Worm (Caenorhabditis elegans) whole organism, young adult: Measurements from ENCODE around the gene ttr-42.
A peak's percentile ranks its signal among the peaks of the same experiment; 100 is the strongest.

Experiments
- F22D6.2 ChIP-seq: sonication (generic microtip); optimal IDR thresholded peaks from 2 replicates; lab custom pipeline; 2016; ENCODE audit warnings: mild to moderate bottlenecking, missing genetic modification characterization, missing compliant biosample characterization
- F23B12.7 ChIP-seq: sonication (generic microtip); optimal IDR thresholded peaks from 2 replicates; lab custom pipeline; 2017; ENCODE audit warnings: missing genetic modification characterization, mild to moderate bottlenecking, missing compliant biosample characterization, antibody characterized with exemption, moderate library complexity; ENCODE audit not compliant: insufficient read depth
- F37B4.10 ChIP-seq: fragments of 200-800 bp; sonication (Bioruptor generic); IDR thresholded peaks from 2 replicates; pipeline ENCODE4 v1.3.6; 2022; ENCODE audit warnings: missing genetic modification characterization, missing compliant biosample characterization
- F39B2.1 ChIP-seq: fragments of 200-800 bp; sonication (Bioruptor generic); IDR thresholded peaks from 2 replicates; pipeline ENCODE4 v1.3.6; 2022; ENCODE audit warnings: missing genetic modification reagents, missing genetic modification characterization, missing compliant biosample characterization
- F49E8.2 ChIP-seq: sonication (generic microtip); optimal IDR thresholded peaks from 3 replicates; lab custom pipeline; 2017; ENCODE audit warnings: missing genetic modification characterization, mild to moderate bottlenecking, missing compliant biosample characterization, antibody characterized with exemption, moderate library complexity; ENCODE audit not compliant: insufficient read depth
- F52B5.7 ChIP-seq: sonication (generic microtip); optimal IDR thresholded peaks from 2 replicates; lab custom pipeline; 2016; ENCODE audit warnings: mild to moderate bottlenecking, missing genetic modification characterization, missing compliant biosample characterization
- F55B11.4 ChIP-seq: sonication (generic microtip); optimal IDR thresholded peaks from 2 replicates; lab custom pipeline; 2016; ENCODE audit warnings: missing compliant biosample characterization, missing genetic modification characterization, borderline replicate concordance; ENCODE audit not compliant: insufficient read depth
- F57C9.4 ChIP-seq: sonication (generic microtip); optimal IDR thresholded peaks from 2 replicates; lab custom pipeline; 2017; ENCODE audit warnings: mild to moderate bottlenecking, missing genetic modification characterization, missing compliant biosample characterization
- K12H6.12 ChIP-seq: fragments of 200-800 bp; sonication (Bioruptor generic); optimal IDR thresholded peaks from 2 replicates; lab custom pipeline; 2018; ENCODE audit warnings: mild to moderate bottlenecking, missing genetic modification characterization, missing compliant biosample characterization
- T07F8.4 ChIP-seq: sonication (generic microtip); optimal IDR thresholded peaks from 2 replicates; lab custom pipeline; 2016; ENCODE audit warnings: mild to moderate bottlenecking, missing genetic modification characterization, moderate library complexity, missing compliant biosample characterization
- Y56A3A.18 ChIP-seq: fragments of 200-800 bp; sonication (Bioruptor generic); IDR thresholded peaks from 2 replicates; pipeline ENCODE4 v1.3.6; 2022; ENCODE audit warnings: missing genetic modification reagents, missing genetic modification characterization, missing compliant biosample characterization
- Y79H2A.3 ChIP-seq: fragments of 200-800 bp; sonication (Bioruptor generic); conservative IDR thresholded peaks from 2 replicates; pipeline ENCODE4 v1.3.6; 2022; ENCODE audit warnings: missing genetic modification reagents, missing genetic modification characterization, missing compliant biosample characterization
- attf-5 ChIP-seq: fragments of 200-800 bp; sonication (Bioruptor generic); optimal IDR thresholded peaks from 2 replicates; lab custom pipeline; 2018; ENCODE audit warnings: mild to moderate bottlenecking, missing genetic modification characterization, missing compliant biosample characterization
- bed-2 ChIP-seq: fragments of 200-800 bp; sonication (Bioruptor generic); IDR thresholded peaks from 2 replicates; pipeline ENCODE4 v1.3.6; 2022; ENCODE audit warnings: missing genetic modification reagents, missing genetic modification characterization, missing compliant biosample characterization
- cebp-2 ChIP-seq: fragments of 200-800 bp; sonication (Bioruptor generic); IDR thresholded peaks from 2 replicates; pipeline ENCODE4 v1.3.6; 2022; ENCODE audit warnings: missing genetic modification characterization, missing compliant biosample characterization
- ceh-40 ChIP-seq: fragments of 200-800 bp; sonication (Bioruptor generic); IDR thresholded peaks from 2 replicates; pipeline ENCODE4 v1.3.6; 2022; ENCODE audit warnings: missing genetic modification characterization, missing compliant biosample characterization
- ceh-79 ChIP-seq: sonication (generic microtip); optimal IDR thresholded peaks from 2 replicates; lab custom pipeline; 2017; ENCODE audit warnings: mild to moderate bottlenecking, missing genetic modification characterization, missing compliant biosample characterization
- ceh-91 ChIP-seq: fragments of 200-800 bp; sonication (Bioruptor generic); IDR thresholded peaks from 2 replicates; pipeline ENCODE4 v1.3.6; 2022; ENCODE audit warnings: missing genetic modification reagents, missing genetic modification characterization, missing compliant biosample characterization
- egl-18 ChIP-seq: fragments of 200-800 bp; sonication (Bioruptor generic); IDR thresholded peaks from 2 replicates; pipeline ENCODE4 v1.3.6; 2022; ENCODE audit warnings: missing genetic modification reagents, missing genetic modification characterization, missing compliant biosample characterization
- ekl-4 ChIP-seq: fragments of 200-800 bp; sonication (Bioruptor generic); IDR thresholded peaks from 2 replicates; pipeline ENCODE4 v1.3.6; 2022; ENCODE audit warnings: missing genetic modification reagents, missing genetic modification characterization, missing compliant biosample characterization
- fkh-3 ChIP-seq: sonication (generic microtip); optimal IDR thresholded peaks from 2 replicates; lab custom pipeline; 2016; ENCODE audit warnings: mild to moderate bottlenecking, missing genetic modification characterization, missing compliant biosample characterization
- gei-17 ChIP-seq: fragments of 200-800 bp; sonication (Bioruptor generic); optimal IDR thresholded peaks from 2 replicates; lab custom pipeline; 2018; ENCODE audit warnings: mild to moderate bottlenecking, missing genetic modification characterization, missing compliant biosample characterization
- him-1 ChIP-seq: sonication (generic microtip); optimal IDR thresholded peaks from 2 replicates; lab custom pipeline; 2016; ENCODE audit warnings: missing genotype, missing genetic modification reagents, missing genetic modification characterization, missing compliant biosample characterization
- hlh-26 ChIP-seq: fragments of 200-800 bp; sonication (Bioruptor generic); conservative IDR thresholded peaks from 2 replicates; pipeline ENCODE4 v1.3.6; 2022; ENCODE audit warnings: missing genetic modification reagents, missing genetic modification characterization, missing compliant biosample characterization
- hsf-1 ChIP-seq: fragments of 200-800 bp; sonication (Bioruptor generic); IDR thresholded peaks from 2 replicates; pipeline ENCODE4 v1.3.6; 2022; ENCODE audit warnings: missing genetic modification reagents, missing genetic modification characterization, missing compliant biosample characterization
- let-607 ChIP-seq, 2 experiments: fragments of 200-800 bp in 1 of 2; sonication (Bioruptor generic) in 1 of 2; sonication (generic microtip) in 1 of 2; optimal IDR thresholded peaks; 2 replicates each; lab custom pipeline; 2016 to 2018; ENCODE audit warnings: mild to moderate bottlenecking in 2 of 2, missing compliant biosample characterization in 2 of 2, missing genetic modification characterization in 2 of 2, moderate library complexity in 2 of 2, missing genotype in 1 of 2
- lin-40 ChIP-seq: sonication (generic microtip); optimal IDR thresholded peaks from 2 replicates; lab custom pipeline; 2016; ENCODE audit warnings: missing genetic modification characterization, mild to moderate bottlenecking, missing compliant biosample characterization, missing genotype, missing genetic modification reagents
- lin-54 ChIP-seq: fragments of 200-800 bp; sonication (Bioruptor generic); optimal IDR thresholded peaks from 2 replicates; lab custom pipeline; 2018; ENCODE audit warnings: mild to moderate bottlenecking, missing genetic modification characterization, missing compliant biosample characterization
- madf-8 ChIP-seq: fragments of 200-800 bp; sonication (Bioruptor generic); conservative IDR thresholded peaks from 2 replicates; pipeline ENCODE4 v1.3.6; 2022; ENCODE audit warnings: missing genetic modification reagents, missing genetic modification characterization, missing compliant biosample characterization
- mxl-1 ChIP-seq: sonication (generic microtip); optimal IDR thresholded peaks from 2 replicates; lab custom pipeline; 2016; ENCODE audit warnings: missing genetic modification characterization, missing compliant biosample characterization
- nfya-1 ChIP-seq: sonication (generic microtip); optimal IDR thresholded peaks from 2 replicates; lab custom pipeline; 2017; ENCODE audit warnings: antibody characterized with exemption, missing compliant biosample characterization, missing genetic modification characterization, borderline replicate concordance; ENCODE audit not compliant: insufficient read depth
- nfya-2 ChIP-seq: fragments of 200-800 bp; sonication (Bioruptor generic); IDR thresholded peaks from 2 replicates; pipeline ENCODE4 v1.3.6; 2022; ENCODE audit warnings: missing genetic modification reagents, missing genetic modification characterization, missing compliant biosample characterization
- nhr-179 ChIP-seq: sonication (generic microtip); optimal IDR thresholded peaks from 2 replicates; lab custom pipeline; 2016; ENCODE audit warnings: mild to moderate bottlenecking, missing genetic modification characterization, missing compliant biosample characterization
- nhr-80 ChIP-seq: sonication (generic microtip); optimal IDR thresholded peaks from 2 replicates; lab custom pipeline; 2016; ENCODE audit warnings: missing genetic modification characterization, missing compliant biosample characterization
- rpc-1 ChIP-seq, 2 experiments: fragments of 150-350 bp in 1 of 2; sonication (generic microtip) in 1 of 2; optimal IDR thresholded peaks; 2 replicates each; lab custom pipeline; 2014 to 2018; ENCODE audit warnings: missing biosample characterization in 1 of 2, missing genetic modification characterization in 1 of 2, missing genetic modification reagents in 1 of 2, missing genotype in 1 of 2
- sdz-38 ChIP-seq: sonication (generic microtip); optimal IDR thresholded peaks from 2 replicates; lab custom pipeline; 2016; ENCODE audit warnings: missing genotype, missing genetic modification characterization, missing compliant biosample characterization
- snpc-1.3 ChIP-seq: sonication (generic microtip); optimal IDR thresholded peaks from 2 replicates; lab custom pipeline; 2017; ENCODE audit warnings: missing genetic modification characterization, mild to moderate bottlenecking, missing compliant biosample characterization, antibody characterized with exemption, moderate library complexity, missing genotype, missing genetic modification reagents; ENCODE audit not compliant: insufficient read depth
- snpc-3.4 ChIP-seq: sonication (generic microtip); optimal IDR thresholded peaks from 2 replicates; lab custom pipeline; 2017; ENCODE audit warnings: missing genetic modification characterization, mild to moderate bottlenecking, missing compliant biosample characterization, antibody characterized with exemption, moderate library complexity, missing genotype, missing genetic modification reagents
- snpc-4 ChIP-seq, 5 experiments: fragments of 150-350 bp in 1 of 5; sonication (generic microtip) in 4 of 5; optimal IDR thresholded peaks; 2 replicates each; lab custom pipeline; 2014 to 2018; ENCODE audit warnings: missing genetic modification characterization in 5 of 5, missing biosample characterization in 3 of 5, antibody characterized with exemption in 2 of 5, mild to moderate bottlenecking in 2 of 5, missing compliant biosample characterization in 2 of 5, missing genotype in 2 of 5, moderate library complexity in 2 of 5, missing genetic modification reagents in 1 of 5
- somi-1 ChIP-seq: fragments of 200-800 bp; sonication (Bioruptor generic); optimal IDR thresholded peaks from 2 replicates; lab custom pipeline; 2018; ENCODE audit warnings: mild to moderate bottlenecking, missing genetic modification characterization, missing compliant biosample characterization
- tbx-9 ChIP-seq: sonication (generic microtip); optimal IDR thresholded peaks from 2 replicates; lab custom pipeline; 2016; ENCODE audit warnings: borderline replicate concordance, missing genetic modification characterization, inconsistent platforms, missing compliant biosample characterization
- tlf-1 ChIP-seq: fragments of 200-800 bp; sonication (Bioruptor generic); optimal IDR thresholded peaks from 2 replicates; lab custom pipeline; 2018; ENCODE audit warnings: mild to moderate bottlenecking, missing genetic modification characterization, missing compliant biosample characterization
- unc-62 ChIP-seq: fragments of 150-350 bp; optimal IDR thresholded peaks from 2 replicates; lab custom pipeline; 2014; ENCODE audit warnings: missing biosample characterization, missing genetic modification reagents, missing genetic modification characterization
- ztf-26 ChIP-seq: sonication (generic microtip); optimal IDR thresholded peaks from 2 replicates; lab custom pipeline; 2017; ENCODE audit warnings: missing genetic modification characterization, missing compliant biosample characterization
- ztf-28 ChIP-seq: fragments of 200-800 bp; sonication (Bioruptor generic); IDR thresholded peaks from 2 replicates; pipeline ENCODE4 v1.3.6; 2022; ENCODE audit warnings: missing genetic modification reagents, missing genetic modification characterization, missing compliant biosample characterization

Gene ttr-42

ce11 chrX:2596605-2597004, 19.1 kb downstream of the ttr-42 start (continued):
- TF ChIP-seq lin-54 (GFP tag; lab: Kevin White, UChicago) (no peak), rpc-1 (optimal IDR thresholded peaks at IDR 0.05; lab: Kevin White, UChicago) (no peak), rpc-1 (tag; optimal IDR thresholded peaks at IDR 0.05; lab: Kevin White, UChicago) (no peak), gei-17 (no peak), fkh-3 (tag; lab: Kevin White, UChicago) (no peak), F39B2.1 (GFP tag; lab: Robert Waterston, UW) (no peak)

DNA sequence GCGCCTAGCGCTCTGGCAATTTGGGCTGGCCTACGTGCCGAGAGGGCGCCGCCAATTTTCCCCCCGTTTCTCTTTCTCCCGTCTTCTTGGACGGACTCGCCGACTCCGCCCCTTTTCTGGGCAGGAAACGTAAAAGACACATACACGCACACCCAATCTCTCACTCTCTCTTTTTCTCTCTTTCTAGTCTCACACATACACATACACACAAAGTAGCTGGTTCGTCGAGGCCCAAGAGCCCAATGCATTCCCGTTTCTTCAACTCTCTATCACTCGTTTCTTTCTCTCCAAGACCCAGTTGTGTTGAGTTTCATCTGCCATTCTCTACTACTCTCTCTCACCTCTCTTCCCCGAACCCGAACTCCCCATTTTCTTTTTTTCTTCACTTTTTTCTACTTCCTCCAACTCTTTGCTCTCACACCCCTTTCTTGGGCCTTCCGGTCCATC, 21.3 kb downstream of the ttr-42 start:
- TF ChIP-seq mxl-1 (tag; lab: Kevin White, UChicago) (no peak), F22D6.2 (tag; lab: Kevin White, UChicago) (no peak), nhr-80 (no peak), F57C9.4 (tag; lab: Kevin White, UChicago) (no peak), F37B4.10 (GFP tag; lab: Robert Waterston, UW) (0 out of 2 replicates have a peak, but pooled peaks have one; percentile 63), ceh-40 (no peak), attf-5 (GFP tag; lab: Kevin White, UChicago) (peak; percentile 36), cebp-2 (GFP tag; lab: Robert Waterston, UW) (no peak), tlf-1 (GFP tag; lab: Kevin White, UChicago) (no peak), Y79H2A.3 (GFP tag; lab: Robert Waterston, UW) (no peak), let-607 (tag; optimal IDR thresholded peaks at IDR 0.05; lab: Kevin White, UChicago) (no peak), F49E8.2 (no peak), egl-18 (no peak), T07F8.4 (tag; lab: Kevin White, UChicago) (no peak), ztf-26 (no peak), hlh-26 (GFP tag; lab: Robert Waterston, UW) (no peak), Y56A3A.18 (no peak), ceh-79 (tag; lab: Kevin White, UChicago) (no peak), tbx-9 (tag; lab: Kevin White, UChicago) (no peak), madf-8 (GFP tag; lab: Robert Waterston, UW) (no peak), hsf-1 (GFP tag; lab: Robert Waterston, UW) (no peak), gei-17 (peak; percentile 27), ceh-91 (GFP tag; lab: Robert Waterston, UW) (no peak), F55B11.4 (tag; lab: Kevin White, UChicago) (no peak), snpc-3.4 (no peak), bed-2 (GFP tag; lab: Robert Waterston, UW) (no peak), lin-40 (tag; lab: Kevin White, UChicago) (peak; percentile 58), unc-62 (GFP tag; lab: Kevin White, UChicago) (no peak), nfya-1 (tag; lab: Kevin White, UChicago) (no peak), nfya-2 (no peak), sdz-38 (no peak), ekl-4 (GFP tag; lab: Robert Waterston, UW) (no peak), K12H6.12 (peak; percentile 81), nhr-179 (no peak), rpc-1 (optimal IDR thresholded peaks at IDR 0.05; lab: Kevin White, UChicago) (no peak), rpc-1 (tag; optimal IDR thresholded peaks at IDR 0.05; lab: Kevin White, UChicago) (no peak), snpc-4 (GFP tag; optimal IDR thresholded peaks at IDR 0.05; lab: Kevin White, UChicago) (no peak), snpc-4 (tag; optimal IDR thresholded peaks at IDR 0.05; lab: Kevin White, UChicago) (peak in 1 of 4 experiments; percentile 25), somi-1 (GFP tag; lab: Kevin White, UChicago) (peak; percentile 57), snpc-1.3 (tag; lab: Kevin White, UChicago) (no peak), him-1 (tag; lab: Kevin White, UChicago) (no peak), ztf-28 (no peak), F23B12.7 (tag; lab: Kevin White, UChicago) (no peak), F52B5.7 (tag; lab: Kevin White, UChicago) (no peak)
